Worm (Caenorhabditis elegans): ENCODE data around the gene lec-9.
A peak's percentile ranks its signal among the peaks of the same experiment; 100 is the strongest.

lec-9 gene

ce11 chrX:17611180-17611579, 10.9 kb downstream of the lec-9 start (continued):
- TF ChIP-seq dpff-1 (tag; optimal IDR thresholded peaks at IDR 0.05) (no peak), hsf-1 (GFP tag; IDR thresholded peaks at IDR 0.05) (peak; percentile 40; the same call in 1 of the 2 replicates), lsy-27 (tag; optimal IDR thresholded peaks at IDR 0.05; ENCODE audit: borderline replicate concordance, insufficient read depth) (no peak), lin-35 (GFP tag; optimal IDR thresholded peaks at IDR 0.05) (peak in 1 of 3 experiments; percentile 54), ekl-4 (GFP tag; IDR thresholded peaks at IDR 0.05) (peak; percentile 58; the same call in 1 of the 2 replicates), K12H6.12 (tag; optimal IDR thresholded peaks at IDR 0.05) (no peak), gei-17 (GFP tag; optimal IDR thresholded peaks at IDR 0.05) (no peak), T26A5.8 (tag; optimal IDR thresholded peaks at IDR 0.05) (no peak), pha-4 (tag; optimal IDR thresholded peaks at IDR 0.05) (no peak), sptf-2 (GFP tag; optimal IDR thresholded peaks at IDR 0.05) (no peak), mxl-1 (tag; optimal IDR thresholded peaks at IDR 0.05) (no peak), sdz-38 (tag; optimal IDR thresholded peaks at IDR 0.05) (no peak), Y95B8A.8 (GFP tag; IDR thresholded peaks at IDR 0.05) (no peak), him-1 (tag; optimal IDR thresholded peaks at IDR 0.05) (no peak), F55B11.4 (tag; optimal IDR thresholded peaks at IDR 0.05; ENCODE audit: borderline replicate concordance, insufficient read depth) (no peak), B0261.1 (tag; optimal IDR thresholded peaks at IDR 0.05) (peak; percentile 72), dpl-1 (GFP tag; optimal IDR thresholded peaks at IDR 0.05) (no peak), attf-6 (GFP tag; IDR thresholded peaks at IDR 0.05) (peak; percentile 76; the same call in 1 of the 2 replicates), madf-3 (GFP tag; IDR thresholded peaks at IDR 0.05) (no peak), F22D6.2 (tag; optimal IDR thresholded peaks at IDR 0.05) (no peak), mel-28 (tag; optimal IDR thresholded peaks at IDR 0.05; ENCODE audit: borderline replicate concordance) (no peak), somi-1 (GFP tag; optimal IDR thresholded peaks at IDR 0.05) (peak; percentile 57), ceh-91 (GFP tag; IDR thresholded peaks at IDR 0.05) (no peak), madf-8 (GFP tag; conservative IDR thresholded peaks at IDR 0.05) (no peak), xnd-1 (tag; optimal IDR thresholded peaks at IDR 0.05) (no peak), zim-3 (tag; optimal IDR thresholded peaks at IDR 0.05) (peak; percentile 72), unc-130 (GFP tag; optimal IDR thresholded peaks at IDR 0.05) (no peak), die-1 (tag; optimal IDR thresholded peaks at IDR 0.05) (peak; percentile 42), fkh-3 (tag; optimal IDR thresholded peaks at IDR 0.05) (no peak), zfh-2 (GFP tag; conservative IDR thresholded peaks at IDR 0.05) (no peak), atf-7 (tag; optimal IDR thresholded peaks at IDR 0.05) (no peak), sea-2 (GFP tag; IDR thresholded peaks at IDR 0.05) (no peak), bed-1 (GFP tag; IDR thresholded peaks at IDR 0.05) (no peak), rec-8 (tag; optimal IDR thresholded peaks at IDR 0.05) (no peak), hrde-1 (tag; optimal IDR thresholded peaks at IDR 0.05; ENCODE audit: borderline replicate concordance) (no peak), F23B12.7 (tag; optimal IDR thresholded peaks at IDR 0.05; ENCODE audit: insufficient read depth) (peak; percentile 15), hmg-20 (GFP tag; IDR thresholded peaks at IDR 0.05) (no peak), ceh-40 (GFP tag; IDR thresholded peaks at IDR 0.05) (no peak), nhr-80 (tag; optimal IDR thresholded peaks at IDR 0.05) (no peak), snpc-1.3 (tag; optimal IDR thresholded peaks at IDR 0.05; ENCODE audit: insufficient read depth) (no peak), nhr-120 (GFP tag; IDR thresholded peaks at IDR 0.05) (no peak), ets-4 (GFP tag; optimal IDR thresholded peaks at IDR 0.05) (no peak), F52B5.7 (tag; optimal IDR thresholded peaks at IDR 0.05) (no peak), rcor-1 (GFP tag; IDR thresholded peaks at IDR 0.05) (peak; percentile 60; the same call in 1 of the 2 replicates), nfyb-1 (GFP tag; IDR thresholded peaks at IDR 0.05) (no peak), egl-44 (GFP tag; IDR thresholded peaks at IDR 0.05) (no peak), F57A8.1 (GFP tag; optimal IDR thresholded peaks at IDR 0.05) (no peak), akir-1 (GFP tag; optimal IDR thresholded peaks at IDR 0.05) (no peak), hmg-1.2 (GFP tag; IDR thresholded peaks at IDR 0.05) (peak; percentile 52)
